Worm (Caenorhabditis elegans): Measurements from ENCODE around the gene F31E9.3.

ce11 chrV:17301375-17301774 lies 21.0 kb upstream of the F31E9.3 start, which contains the start of gene K10G4.5:
- TF ChIP-seq ceh-82 (tag; optimal IDR thresholded peaks at IDR 0.05) (no peak), snu-23 (GFP tag; optimal IDR thresholded peaks at IDR 0.05) (no peak), egl-27 (tag; optimal IDR thresholded peaks at IDR 0.05) (no peak), snpc-4 (tag; optimal IDR thresholded peaks at IDR 0.05) (no peak), nhr-90 (tag; optimal IDR thresholded peaks at IDR 0.05; ENCODE audit: poor library complexity) (no peak), ztf-11 (tag; optimal IDR thresholded peaks at IDR 0.05) (no peak), nhr-28 (tag; optimal IDR thresholded peaks at IDR 0.05) (no peak), blmp-1 (tag; optimal IDR thresholded peaks at IDR 0.05) (no peak), nhr-12 (tag; optimal IDR thresholded peaks at IDR 0.05) (no peak), aly-2 (tag; optimal IDR thresholded peaks at IDR 0.05) (no peak), mep-1 (tag; optimal IDR thresholded peaks at IDR 0.05) (no peak), fkh-8 (tag; optimal IDR thresholded peaks at IDR 0.05) (no peak), ces-1 (GFP tag; optimal IDR thresholded peaks at IDR 0.05) (no peak)

Data from whole organism, L1 larva.